Worm (Caenorhabditis elegans) whole organism, midembryonic: ENCODE results near the gene daf-18.

Source experiments
- flt-1 ChIP-seq: fragments of 200-800 bp; sonication (Bioruptor generic); IDR thresholded peaks from 2 replicates; pipeline ENCODE4 v1.3.6; 2022; ENCODE audit warnings: missing genetic modification characterization, missing compliant biosample characterization
- klf-2 ChIP-seq: fragments of 200-800 bp; sonication (Bioruptor generic); conservative IDR thresholded peaks from 2 replicates; pipeline ENCODE4 v1.3.6; 2022; ENCODE audit warnings: missing genetic modification reagents, missing genetic modification characterization, missing compliant biosample characterization
- med-1 ChIP-seq: sonication (generic microtip); optimal IDR thresholded peaks from 2 replicates; lab custom pipeline; 2017; ENCODE audit warnings: missing genetic modification characterization, mild to moderate bottlenecking, missing compliant biosample characterization, antibody characterized with exemption, missing genetic modification reagents; ENCODE audit not compliant: insufficient read depth
- ref-1 ChIP-seq: fragments of 200-800 bp; sonication (Bioruptor generic); conservative IDR thresholded peaks from 2 replicates; pipeline ENCODE4 v1.3.6; 2022; ENCODE audit warnings: missing genetic modification reagents, missing genetic modification characterization, missing compliant biosample characterization
- ztf-23 ChIP-seq: fragments of 200-800 bp; sonication (Bioruptor generic); IDR thresholded peaks from 2 replicates; pipeline ENCODE4 v1.3.6; 2022; ENCODE audit warnings: missing genetic modification reagents, missing genetic modification characterization, missing compliant biosample characterization

ce11 chrIV:375915-376314 lies 49.1 kb downstream of the daf-18 start, which contains the start of gene fln-1:
- TF ChIP-seq med-1 (GFP tag; lab: Kevin White, UChicago) (no peak), ztf-23 (no peak), klf-2 (GFP tag; lab: Robert Waterston, UW) (no peak), flt-1 (GFP tag; lab: Robert Waterston, UW) (no peak), ref-1 (no peak)
